Worm (Caenorhabditis elegans): Measurements from ENCODE around the gene fbxb-105.

Gene fbxb-105

ce11 chrII:2762108-2762507, 8.6 kb downstream of the fbxb-105 start, which contains the start of gene fbxb-106:
Gene fbxb-106, plus strand, starts transcription at chrII:2762408.
- TF ChIP-seq sea-1 (GFP tag; conservative IDR thresholded peaks at IDR 0.05) (no peak), tbx-11 (GFP tag; IDR thresholded peaks at IDR 0.05) (no peak)

DNA sequence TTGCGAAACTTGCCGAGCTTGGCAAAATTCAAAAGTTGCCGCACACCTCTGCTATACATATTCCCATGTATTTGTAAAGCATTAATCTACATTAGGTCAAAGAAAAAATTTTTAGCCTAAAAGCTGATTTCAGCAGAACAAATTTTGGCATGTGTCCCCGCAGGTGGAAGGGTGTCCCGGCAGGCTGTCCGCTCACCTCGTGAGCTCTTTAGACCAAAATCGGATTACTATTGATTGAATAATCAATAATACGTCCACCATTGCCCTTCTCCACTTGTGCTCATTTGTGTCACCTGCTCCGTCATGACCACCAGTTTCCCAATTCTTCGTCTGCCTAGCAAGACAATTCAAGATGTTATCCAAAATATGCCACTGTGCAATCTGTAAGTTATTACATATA, 12.2 kb downstream of the fbxb-105 start, which contains the start of gene fbxb-107:
TSS of gene fbxb-107 (plus strand) at position 297 of the 400 bp plus-strand sequence.
- TF ChIP-seq F13C5.2 (tag; optimal IDR thresholded peaks at IDR 0.05) (no peak), ets-7 (tag; optimal IDR thresholded peaks at IDR 0.05) (no peak), hmbx-1 (tag; optimal IDR thresholded peaks at IDR 0.05) (no peak), tra-4 (tag; optimal IDR thresholded peaks at IDR 0.05) (no peak), ceh-13 (GFP tag; optimal IDR thresholded peaks at IDR 0.05) (no peak), pes-1 (GFP tag; IDR thresholded peaks at IDR 0.05) (no peak), flt-1 (GFP tag; IDR thresholded peaks at IDR 0.05) (no peak), aly-1 (tag; optimal IDR thresholded peaks at IDR 0.05) (no peak), tbx-37 (GFP tag; conservative IDR thresholded peaks at IDR 0.05) (no peak), ama-1 (optimal IDR thresholded peaks at IDR 0.05) (no peak), hnd-1 (tag; optimal IDR thresholded peaks at IDR 0.05) (no peak), ceh-36 (tag; optimal IDR thresholded peaks at IDR 0.05) (no peak), tbx-11 (GFP tag; IDR thresholded peaks at IDR 0.05) (no peak), scrt-1 (GFP tag; IDR thresholded peaks at IDR 0.05) (no peak), sea-1 (GFP tag; conservative IDR thresholded peaks at IDR 0.05) (no peak; the same call in 1 of the 2 replicates)

- TF ChIP-seq B0310.2 (tag; optimal IDR thresholded peaks at IDR 0.05) (no peak), flt-1 (GFP tag; IDR thresholded peaks at IDR 0.05) (no peak), tbx-37 (GFP tag; conservative IDR thresholded peaks at IDR 0.05) (no peak), ets-7 (tag; optimal IDR thresholded peaks at IDR 0.05) (no peak), scrt-1 (GFP tag; IDR thresholded peaks at IDR 0.05) (no peak), pes-1 (GFP tag; IDR thresholded peaks at IDR 0.05) (no peak)
Measured at ce11 chrII:2757954-2758353, 12.7 kb downstream of the fbxb-105 start, which contains the start of gene F29A7.8. Gene F29A7.8, minus strand, starts transcription at chrII:2758054.

DNA sequence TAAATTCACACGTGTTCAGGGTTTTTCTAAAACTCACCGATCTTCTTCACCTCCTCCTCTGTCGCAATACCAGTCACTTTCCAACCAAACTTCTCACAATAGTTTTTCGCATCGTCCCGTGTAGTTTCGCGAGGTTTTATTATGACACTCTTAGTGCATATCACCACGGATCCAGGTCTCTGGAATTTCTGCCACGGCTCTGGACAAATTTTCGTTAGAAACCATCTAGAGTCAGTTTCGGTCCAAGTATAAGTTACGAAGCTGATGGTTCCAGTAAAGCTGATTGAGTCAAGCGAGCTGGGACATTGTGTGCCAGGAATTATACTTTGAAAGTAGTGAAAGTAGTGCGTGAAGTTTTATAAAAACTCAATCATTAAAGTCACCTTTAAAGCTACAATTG, 14.3 kb downstream of the fbxb-105 start:
- TF ChIP-seq hnd-1 (tag; optimal IDR thresholded peaks at IDR 0.05) (no peak), scrt-1 (GFP tag; IDR thresholded peaks at IDR 0.05) (no peak), tbx-11 (GFP tag; IDR thresholded peaks at IDR 0.05) (no peak), aly-1 (tag; optimal IDR thresholded peaks at IDR 0.05) (no peak)

DNA sequence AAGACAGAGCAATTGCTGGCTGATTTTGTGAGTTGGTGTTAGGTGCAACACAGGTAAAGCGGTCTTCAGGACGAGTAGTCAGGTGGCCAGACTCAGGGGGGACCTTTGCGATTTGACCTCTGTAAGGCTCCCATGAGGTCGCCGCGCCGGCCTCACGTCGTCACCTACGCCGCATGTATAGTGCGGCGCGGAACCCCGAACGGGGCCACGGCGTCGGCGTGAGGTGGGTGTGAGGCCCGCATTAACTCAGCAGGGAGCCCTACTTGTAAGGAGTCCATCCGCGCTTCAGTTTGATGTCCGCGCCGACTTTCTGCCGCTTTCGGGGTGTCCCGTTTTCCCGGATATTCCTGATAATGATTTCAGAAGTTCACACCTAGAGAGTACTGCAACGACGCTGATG, 16.1 kb downstream of the fbxb-105 start:
- no peak for TF ChIP-seq ceh-36 (tag; optimal IDR thresholded peaks at IDR 0.05)
- no peak for TF ChIP-seq ama-1 (optimal IDR thresholded peaks at IDR 0.05)
- TF ChIP-seq B0310.2 (tag; optimal IDR thresholded peaks at IDR 0.05) = no peak
- TF ChIP-seq pes-1 (GFP tag; IDR thresholded peaks at IDR 0.05) = no peak
- no peak for TF ChIP-seq tbx-11 (GFP tag; IDR thresholded peaks at IDR 0.05)
- no peak for TF ChIP-seq ets-7 (tag; optimal IDR thresholded peaks at IDR 0.05)
- TF ChIP-seq hmbx-1 (tag; optimal IDR thresholded peaks at IDR 0.05) = no peak
- no peak for TF ChIP-seq aly-1 (tag; optimal IDR thresholded peaks at IDR 0.05)

DNA sequence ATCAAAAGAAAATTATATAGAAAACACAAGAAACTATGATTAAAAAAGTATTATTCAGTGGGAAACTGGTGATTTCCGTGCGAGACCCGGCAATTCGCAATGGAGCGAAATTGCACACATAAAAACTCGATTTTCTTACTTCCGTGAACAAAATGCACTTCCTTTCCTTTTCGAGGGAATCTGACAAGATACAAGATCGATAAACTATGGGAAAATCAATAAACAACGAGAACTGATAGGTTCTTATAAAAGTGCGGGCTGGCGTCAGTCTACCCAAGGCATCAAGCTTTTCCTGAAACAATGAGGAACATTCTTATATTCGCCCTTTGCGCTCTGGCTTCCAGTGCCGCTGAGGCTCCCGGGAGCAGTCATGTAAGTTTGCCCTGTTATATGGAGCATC, 17.7 kb downstream of the fbxb-105 start, which contains the start of gene F29A7.3:
TSS of gene F29A7.3 (plus strand) at position 301 of the 400 bp plus-strand sequence.
- TF ChIP-seq scrt-1 (GFP tag; IDR thresholded peaks at IDR 0.05) (no peak), ceh-13 (GFP tag; optimal IDR thresholded peaks at IDR 0.05) (no peak), flt-1 (GFP tag; IDR thresholded peaks at IDR 0.05) (no peak), tra-4 (tag; optimal IDR thresholded peaks at IDR 0.05) (no peak), hnd-1 (tag; optimal IDR thresholded peaks at IDR 0.05) (no peak), hmg-4 (GFP tag; optimal IDR thresholded peaks at IDR 0.05) (no peak), tbx-37 (GFP tag; conservative IDR thresholded peaks at IDR 0.05) (no peak), F13C5.2 (tag; optimal IDR thresholded peaks at IDR 0.05) (no peak), sea-1 (GFP tag; conservative IDR thresholded peaks at IDR 0.05) (no peak), aly-1 (tag; optimal IDR thresholded peaks at IDR 0.05) (no peak), tbx-11 (GFP tag; IDR thresholded peaks at IDR 0.05) (no peak)

DNA sequence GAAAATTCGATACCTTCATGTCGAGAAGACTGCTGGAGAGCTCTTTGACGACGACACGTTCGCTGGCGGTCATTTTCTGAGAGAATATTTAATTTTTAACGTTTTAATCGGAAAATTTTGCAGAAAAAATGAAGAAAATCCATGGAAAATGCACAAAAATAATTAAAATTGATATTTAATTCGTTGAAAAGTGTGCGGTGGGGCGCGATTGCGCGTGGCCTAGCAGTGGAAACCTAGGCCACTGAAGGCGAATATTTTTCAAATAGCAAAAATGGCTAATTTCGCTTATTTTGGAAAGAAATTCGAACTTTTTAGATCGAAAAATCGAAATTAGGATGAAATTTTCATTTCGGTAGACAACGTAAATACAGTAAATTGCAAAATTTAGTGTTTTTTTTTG, 18.2 kb downstream of the fbxb-105 start, which contains the start of gene F29A7.6:
TSS of gene F29A7.6 (minus strand) at position 76 of the 400 bp plus-strand sequence.
- no peak for TF ChIP-seq hmbx-1 (tag; optimal IDR thresholded peaks at IDR 0.05)
- 0 out of 2 replicates have a peak, but pooled peaks have one; percentile 58 for TF ChIP-seq pes-1 (GFP tag; IDR thresholded peaks at IDR 0.05)

ce11 chrII:2751278-2751677, 19.4 kb downstream of the fbxb-105 start:
- TF ChIP-seq tbx-11 (GFP tag; IDR thresholded peaks at IDR 0.05) (no peak), tbx-37 (GFP tag; conservative IDR thresholded peaks at IDR 0.05) (no peak), B0310.2 (tag; optimal IDR thresholded peaks at IDR 0.05) (no peak), hmbx-1 (tag; optimal IDR thresholded peaks at IDR 0.05) (no peak), hmg-4 (GFP tag; optimal IDR thresholded peaks at IDR 0.05) (no peak), ceh-36 (tag; optimal IDR thresholded peaks at IDR 0.05) (no peak), pes-1 (GFP tag; IDR thresholded peaks at IDR 0.05) (no peak), aly-1 (tag; optimal IDR thresholded peaks at IDR 0.05) (no peak), ets-7 (tag; optimal IDR thresholded peaks at IDR 0.05) (no peak), scrt-1 (GFP tag; IDR thresholded peaks at IDR 0.05) (no peak)

DNA sequence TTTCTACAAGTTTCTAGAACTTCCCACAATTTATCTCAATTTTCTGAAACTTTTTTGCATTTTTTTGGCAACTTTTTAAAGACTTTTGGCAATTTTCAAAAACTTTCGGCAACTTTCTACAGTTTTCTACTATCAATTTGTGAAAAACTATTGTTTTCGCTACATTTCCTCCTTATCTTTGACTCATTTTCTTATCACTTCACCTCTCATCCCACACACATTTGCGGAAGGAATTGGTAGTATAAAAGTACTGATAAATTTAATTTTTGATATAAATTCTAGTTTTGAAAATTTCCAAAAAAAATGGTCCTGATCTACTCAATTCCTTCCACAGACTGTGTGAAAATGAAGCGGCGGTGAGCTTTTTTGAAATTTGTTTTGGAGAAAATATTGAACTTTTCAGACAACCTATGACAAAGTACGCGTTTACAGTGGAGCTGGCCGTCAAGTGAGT, 21.1 kb downstream of the fbxb-105 start, which contains the start of gene F29A7.4:
TSS of gene F29A7.4 (plus strand) at position 404 of the 454 bp plus-strand sequence.
- TF ChIP-seq pes-1 (GFP tag; IDR thresholded peaks at IDR 0.05) (no peak), sea-1 (GFP tag; conservative IDR thresholded peaks at IDR 0.05) (no peak), ceh-36 (tag; optimal IDR thresholded peaks at IDR 0.05) (no peak), ama-1 (optimal IDR thresholded peaks at IDR 0.05) (no peak), F13C5.2 (tag; optimal IDR thresholded peaks at IDR 0.05) (no peak), tbx-11 (GFP tag; IDR thresholded peaks at IDR 0.05) (no peak), ceh-13 (GFP tag; optimal IDR thresholded peaks at IDR 0.05) (no peak), hnd-1 (tag; optimal IDR thresholded peaks at IDR 0.05) (no peak)
